Worm (Caenorhabditis elegans): ENCODE results near the gene mrpl-36.

DNA sequence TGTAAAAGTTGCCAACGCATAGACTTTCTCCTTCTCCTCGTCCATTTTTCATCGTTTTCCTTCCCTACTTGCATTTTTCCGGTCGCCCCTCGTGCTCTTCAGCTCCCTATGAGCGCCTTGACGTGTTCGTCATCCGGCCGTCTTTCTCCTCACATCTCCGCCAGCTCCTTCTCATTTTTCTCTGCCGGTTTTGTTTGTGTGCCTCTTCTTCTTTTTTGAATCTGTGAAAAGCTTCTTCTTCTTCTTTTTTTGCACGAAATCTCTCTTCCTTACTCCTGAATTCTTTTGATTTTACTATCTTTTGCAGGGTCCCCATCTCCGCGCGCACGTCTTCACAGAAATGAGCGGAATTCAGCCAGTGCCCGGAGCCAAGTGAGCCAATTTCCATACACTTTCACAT is 3.6 kb upstream of the mrpl-36 start, which contains the start of gene K11H3.3:
- TF ChIP-seq unc-120 (tag; optimal IDR thresholded peaks at IDR 0.05; ENCODE audit: poor library complexity, severe bottlenecking) (no peak), unc-62 (GFP tag; optimal IDR thresholded peaks at IDR 0.05) (no peak), snpc-4 (tag; optimal IDR thresholded peaks at IDR 0.05) (no peak), lsy-2 (tag; optimal IDR thresholded peaks at IDR 0.05) (no peak), elt-1 (tag; optimal IDR thresholded peaks at IDR 0.05; ENCODE audit: borderline replicate concordance, insufficient read depth) (no peak), blmp-1 (tag; optimal IDR thresholded peaks at IDR 0.05) (no peak), nhr-12 (tag; optimal IDR thresholded peaks at IDR 0.05) (no peak), elt-3 (tag; optimal IDR thresholded peaks at IDR 0.05) (no peak), zip-8 (tag; optimal IDR thresholded peaks at IDR 0.05) (no peak), nhr-76 (tag; optimal IDR thresholded peaks at IDR 0.05) (no peak), mab-5 (tag; optimal IDR thresholded peaks at IDR 0.05) (no peak), ces-1 (GFP tag; optimal IDR thresholded peaks at IDR 0.05) (no peak), ztf-11 (tag; optimal IDR thresholded peaks at IDR 0.05) (no peak)

All from whole organism, mixed stage, embryonic.